Worm (Caenorhabditis elegans): ENCODE data around the gene oac-51.

Gene oac-51

ce11 chrIV:4369116-4369515 is 32.5 kb downstream of the oac-51 start:
- TF ChIP-seq C34F6.9 (tag; optimal IDR thresholded peaks at IDR 0.05) (no peak), nhr-21 (tag; optimal IDR thresholded peaks at IDR 0.05) (no peak), blmp-1 (tag; optimal IDR thresholded peaks at IDR 0.05; ENCODE audit: insufficient read depth) (no peak), nhr-12 (tag; optimal IDR thresholded peaks at IDR 0.05) (no peak), ztf-1 (GFP tag; conservative IDR thresholded peaks at IDR 0.05) (no peak), Y55F3AM.14 (GFP tag; optimal IDR thresholded peaks at IDR 0.05) (no peak)

ce11 chrIV:4386351-4386750 is 49.8 kb downstream of the oac-51 start, which contains the start of gene tald-1:
TSS of gene tald-1 (plus strand) at chrIV:4386651.
- TF ChIP-seq F13H6.1 (tag; optimal IDR thresholded peaks at IDR 0.05) (no peak), blmp-1 (tag; optimal IDR thresholded peaks at IDR 0.05; ENCODE audit: insufficient read depth) (no peak), aly-2 (tag; optimal IDR thresholded peaks at IDR 0.05) (no peak), nhr-21 (tag; optimal IDR thresholded peaks at IDR 0.05) (no peak), fos-1 (tag; optimal IDR thresholded peaks at IDR 0.05) (peak; percentile 47)

ce11 chrIV:4390438-4390894 is 53.9 kb downstream of the oac-51 start, which contains the start of the genes rpl-7A and set-21:
TSS of gene rpl-7A (minus strand) at chrIV:4390590.
TSS of gene set-21 (plus strand) at chrIV:4390844.
- peak; percentile 83 for TF ChIP-seq C34F6.9 (tag; optimal IDR thresholded peaks at IDR 0.05)
- peak; percentile 90 for TF ChIP-seq sem-4 (tag; optimal IDR thresholded peaks at IDR 0.05)
- peak; percentile 78 for TF ChIP-seq nhr-6 (tag; optimal IDR thresholded peaks at IDR 0.05)
- peak; percentile 88 for TF ChIP-seq unc-55 (GFP tag; optimal IDR thresholded peaks at IDR 0.05)
- TF ChIP-seq F13H6.1 (tag; optimal IDR thresholded peaks at IDR 0.05) = peak; percentile 95
- no peak for TF ChIP-seq elt-3 (tag; optimal IDR thresholded peaks at IDR 0.05)
- no peak for TF ChIP-seq ztf-1 (GFP tag; conservative IDR thresholded peaks at IDR 0.05)
- peak; percentile 90 for TF ChIP-seq crh-2 (tag; optimal IDR thresholded peaks at IDR 0.05)
- TF ChIP-seq skn-1 (tag; optimal IDR thresholded peaks at IDR 0.05) = peak; percentile 60
- TF ChIP-seq lin-39 (tag; optimal IDR thresholded peaks at IDR 0.05) = no peak
- peak; percentile 86 for TF ChIP-seq ceh-82 (tag; optimal IDR thresholded peaks at IDR 0.05)
- TF ChIP-seq nhr-77 (tag; optimal IDR thresholded peaks at IDR 0.05) = peak; percentile 62
- no peak for TF ChIP-seq nhr-23 (tag; optimal IDR thresholded peaks at IDR 0.05)
- TF ChIP-seq alr-1 (tag; optimal IDR thresholded peaks at IDR 0.05) = no peak
- peak; percentile 83 for TF ChIP-seq lin-11 (tag; optimal IDR thresholded peaks at IDR 0.05)
- TF ChIP-seq gmeb-1 (tag; optimal IDR thresholded peaks at IDR 0.05) = peak; percentile 94
- peak; percentile 91 to 97 for TF ChIP-seq lsy-2 (tag; optimal IDR thresholded peaks at IDR 0.05)
- TF ChIP-seq mbf-1 (tag; optimal IDR thresholded peaks at IDR 0.05) = no peak
- peak; percentile 80 for TF ChIP-seq fos-1 (tag; optimal IDR thresholded peaks at IDR 0.05)
- no peak for TF ChIP-seq ztf-11 (tag; optimal IDR thresholded peaks at IDR 0.05)
- TF ChIP-seq ztf-4 (tag; optimal IDR thresholded peaks at IDR 0.05) = peak; percentile 84
- TF ChIP-seq nhr-237 (tag; optimal IDR thresholded peaks at IDR 0.05) = peak; percentile 78
- TF ChIP-seq peb-1 (tag; optimal IDR thresholded peaks at IDR 0.05) = no peak
- TF ChIP-seq aly-2 (tag; optimal IDR thresholded peaks at IDR 0.05) = no peak
- peak; percentile 93 for TF ChIP-seq nhr-21 (tag; optimal IDR thresholded peaks at IDR 0.05)
- peak; percentile 89 for TF ChIP-seq nhr-129 (tag; optimal IDR thresholded peaks at IDR 0.05)
- TF ChIP-seq nhr-10 (tag; optimal IDR thresholded peaks at IDR 0.05) = no peak
- no peak for TF ChIP-seq unc-39 (tag; optimal IDR thresholded peaks at IDR 0.05)
- peak; percentile 95 for TF ChIP-seq nhr-25 (tag; optimal IDR thresholded peaks at IDR 0.05)
- peak; percentile 87 for TF ChIP-seq ZK546.5 (tag; optimal IDR thresholded peaks at IDR 0.05)
- no peak for TF ChIP-seq dmd-4 (tag; optimal IDR thresholded peaks at IDR 0.05)
- peak; percentile 58 for TF ChIP-seq R02D3.7 (tag; optimal IDR thresholded peaks at IDR 0.05)
- peak; percentile 94 for TF ChIP-seq Y55F3AM.14 (GFP tag; optimal IDR thresholded peaks at IDR 0.05)
- no peak for TF ChIP-seq nhr-12 (tag; optimal IDR thresholded peaks at IDR 0.05)
- peak; percentile 63 for TF ChIP-seq snpc-4 (tag; optimal IDR thresholded peaks at IDR 0.05)
- TF ChIP-seq elt-1 (tag; optimal IDR thresholded peaks at IDR 0.05) = no peak
- peak; percentile 89 for TF ChIP-seq mab-5 (tag; optimal IDR thresholded peaks at IDR 0.05)
- TF ChIP-seq mdl-1 (tag; optimal IDR thresholded peaks at IDR 0.05) = peak in 1 of 2 experiments; percentile 52
- peak; percentile 98 for TF ChIP-seq sma-3 (GFP tag; optimal IDR thresholded peaks at IDR 0.05)
- TF ChIP-seq blmp-1 (tag; optimal IDR thresholded peaks at IDR 0.05; ENCODE audit: insufficient read depth) = peak; percentile 57
- TF ChIP-seq nhr-11 (tag; optimal IDR thresholded peaks at IDR 0.05) = no peak
- no peak for TF ChIP-seq ama-1 (optimal IDR thresholded peaks at IDR 0.05)
- peak; percentile 51 for TF ChIP-seq egl-27 (tag; optimal IDR thresholded peaks at IDR 0.05)
- peak; percentile 19 for TF ChIP-seq ceh-16 (tag; optimal IDR thresholded peaks at IDR 0.05)
- TF ChIP-seq zag-1 (tag; optimal IDR thresholded peaks at IDR 0.05) = peak; percentile 78
- peak; percentile 96 for TF ChIP-seq sma-9 (GFP tag; optimal IDR thresholded peaks at IDR 0.05)
- no peak for TF ChIP-seq sma-9 (tag; optimal IDR thresholded peaks at IDR 0.05)
- no peak for TF ChIP-seq unc-62 (GFP tag; optimal IDR thresholded peaks at IDR 0.05)
- TF ChIP-seq lin-13 (GFP tag; optimal IDR thresholded peaks at IDR 0.05) = peak; percentile 92
